Fruit fly (Drosophila melanogaster): ENCODE results near the gene CG7886.

Gene CG7886

dm6 chr3R:14626781-14627180 is 15.6 kb downstream of the CG7886 start:
- peak; percentile 51 for TF ChIP-seq svp (GFP tag)
- TF ChIP-seq net (GFP tag; optimal IDR thresholded peaks at IDR 0.05): no peak

DNA sequence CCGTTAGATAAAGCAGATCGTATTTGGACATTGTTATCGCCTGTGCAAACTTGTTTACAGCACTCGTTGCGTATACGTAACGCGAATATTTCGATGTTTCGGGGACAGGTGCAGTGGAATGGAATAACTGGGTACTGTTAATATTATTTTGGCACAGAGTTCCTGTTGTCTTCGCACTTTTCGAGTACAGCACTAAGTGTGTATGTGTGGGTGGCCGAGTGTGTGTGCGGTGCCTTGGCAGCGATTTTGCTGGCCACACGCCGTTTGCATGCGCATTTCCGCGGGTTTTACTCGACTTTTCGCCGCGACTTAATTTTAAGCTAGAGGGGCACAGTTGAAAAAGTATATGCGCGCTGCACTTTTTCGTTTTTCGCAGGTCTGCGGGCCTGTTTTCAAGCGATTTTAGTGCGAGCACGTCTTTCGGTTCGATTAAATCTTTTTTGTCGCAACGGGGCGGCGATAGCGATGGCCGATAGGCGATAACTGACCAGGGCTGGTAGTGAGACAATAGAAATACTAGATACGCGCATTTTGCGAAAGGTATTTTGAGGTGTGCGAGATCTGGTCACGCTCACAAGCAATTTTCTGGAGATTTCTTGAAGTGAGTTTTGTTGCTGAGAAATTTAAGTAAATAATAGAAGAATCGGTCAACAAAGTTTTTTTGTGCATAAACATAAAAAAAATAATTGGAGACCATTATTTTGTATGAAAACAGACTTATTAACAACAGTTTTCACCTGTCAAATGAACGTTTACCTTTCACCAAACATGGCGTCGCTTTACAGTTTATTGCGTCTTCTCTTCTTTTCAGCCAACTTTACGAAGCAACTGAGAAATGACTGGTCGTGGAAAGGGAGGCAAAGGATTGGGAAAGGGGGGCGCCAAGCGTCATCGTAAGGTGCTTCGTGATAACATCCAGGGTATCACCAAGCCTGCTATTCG is 16.9 kb downstream of the CG7886 start, which contains the start of the genes put and His4r:
Gene put (minus strand): TSS at position 489 of the 942 bp plus-strand sequence.
Gene His4r (plus strand): TSS at position 541 of the 942 bp plus-strand sequence.
- TF ChIP-seq cyc (GFP tag; optimal IDR thresholded peaks at IDR 0.05): peak; percentile 13
- TF ChIP-seq Blimp-1 (GFP tag; optimal IDR thresholded peaks at IDR 0.05): no peak
- peak; percentile 6 for TF ChIP-seq Met (GFP tag; optimal IDR thresholded peaks at IDR 0.05)
- TF ChIP-seq Smox (GFP tag; optimal IDR thresholded peaks at IDR 0.05): no peak
- TF ChIP-seq Hr39 (GFP tag; optimal IDR thresholded peaks at IDR 0.05): no peak
- peak; percentile 3 for TF ChIP-seq CG6854 (GFP tag; optimal IDR thresholded peaks at IDR 0.05)
- TF ChIP-seq Ets21C (GFP tag; optimal IDR thresholded peaks at IDR 0.05): no peak
- TF ChIP-seq CG3919 (GFP tag; optimal IDR thresholded peaks at IDR 0.05): peak; percentile 31
- peak; percentile 61 for TF ChIP-seq Sox102F (GFP tag; optimal IDR thresholded peaks at IDR 0.05)
- TF ChIP-seq CG10631 (GFP tag; optimal IDR thresholded peaks at IDR 0.05): no peak
- peak; percentile 16 to 29 for TF ChIP-seq ss (GFP tag; optimal IDR thresholded peaks at IDR 0.05)
- TF ChIP-seq Eip75B (GFP tag; optimal IDR thresholded peaks at IDR 0.05): peak; percentile 39
- no peak for TF ChIP-seq CG1621 (tag; optimal IDR thresholded peaks at IDR 0.05)
- peak; percentile 21 for TF ChIP-seq CG3032 (tag; optimal IDR thresholded peaks at IDR 0.05)
- TF ChIP-seq dac (GFP tag; optimal IDR thresholded peaks at IDR 0.05): no peak
- peak; percentile 2 for TF ChIP-seq Ets96B (tag; optimal IDR thresholded peaks at IDR 0.05)
- peak; percentile 64 for TF ChIP-seq Sox14 (GFP tag; optimal IDR thresholded peaks at IDR 0.05)
- TF ChIP-seq eg (GFP tag; IDR thresholded peaks at IDR 0.05): 0 out of 3 replicates have a peak, but pooled peaks have one; percentile 21
- no peak for TF ChIP-seq CG11902 (GFP tag; optimal IDR thresholded peaks at IDR 0.05)
- TF ChIP-seq CG15336 (GFP tag; IDR thresholded peaks at IDR 0.05): 0 out of 2 replicates have a peak, but pooled peaks have one; percentile 34
- peak; percentile 35 for TF ChIP-seq fkh (GFP tag; optimal IDR thresholded peaks at IDR 0.05)
- TF ChIP-seq CG34406 (GFP tag; optimal IDR thresholded peaks at IDR 0.05): no peak
- TF ChIP-seq dsx (GFP tag; optimal IDR thresholded peaks at IDR 0.05; ENCODE audit: poor library complexity, severe bottlenecking): no peak
- peak; percentile 33 for TF ChIP-seq topi (GFP tag; optimal IDR thresholded peaks at IDR 0.05)
- TF ChIP-seq CG6163 (GFP tag; IDR thresholded peaks at IDR 0.05): peak; percentile 44; the same call in 2 of the 3 replicates
- TF ChIP-seq pdm3 (GFP tag; optimal IDR thresholded peaks at IDR 0.05): no peak
- no peak for TF ChIP-seq CG7368 (GFP tag; optimal IDR thresholded peaks at IDR 0.05)
- TF ChIP-seq Sox15 (GFP tag; optimal IDR thresholded peaks at IDR 0.05): no peak
- no peak for TF ChIP-seq CG6276 (GFP tag; optimal IDR thresholded peaks at IDR 0.05)
- TF ChIP-seq esn (GFP tag; optimal IDR thresholded peaks at IDR 0.05): peak; percentile 8
- no peak for TF ChIP-seq Lpt (GFP tag; optimal IDR thresholded peaks at IDR 0.05)
- peak; percentile 69 for TF ChIP-seq Eip78C (GFP tag)
- TF ChIP-seq vri (GFP tag; optimal IDR thresholded peaks at IDR 0.05): peak; percentile 20
- TF ChIP-seq spab (GFP tag; optimal IDR thresholded peaks at IDR 0.05): no peak
- peak; percentile 44 for TF ChIP-seq svp (GFP tag)

DNA sequence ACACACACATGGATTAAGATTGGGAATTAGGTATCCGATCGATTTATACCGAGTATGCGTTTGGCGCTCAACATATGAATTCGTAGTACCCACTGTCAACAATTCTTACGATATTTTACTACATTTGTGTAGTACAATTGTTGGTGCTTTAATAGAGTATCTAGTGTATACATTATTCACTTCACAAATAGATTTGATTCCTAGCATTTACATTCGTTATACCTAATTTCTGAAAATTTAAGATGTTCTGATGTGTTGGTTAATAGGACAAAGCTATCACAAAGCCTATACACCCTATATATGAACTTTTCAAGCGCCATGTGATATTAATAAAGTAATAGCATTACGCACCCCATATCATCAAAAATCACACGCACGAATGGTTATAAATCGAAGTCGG is 17.7 kb downstream of the CG7886 start:
- TF ChIP-seq Ets96B (tag; optimal IDR thresholded peaks at IDR 0.05): no peak
- TF ChIP-seq CG16779 (tag; optimal IDR thresholded peaks at IDR 0.05): no peak
- peak; percentile 4 for TF ChIP-seq CG10631 (GFP tag; optimal IDR thresholded peaks at IDR 0.05)
- TF ChIP-seq CG4318 (GFP tag; optimal IDR thresholded peaks at IDR 0.05): peak; percentile 14
- peak; percentile 2 for TF ChIP-seq Met (GFP tag; optimal IDR thresholded peaks at IDR 0.05)
- TF ChIP-seq dac (GFP tag; optimal IDR thresholded peaks at IDR 0.05): no peak
- TF ChIP-seq Sox15 (GFP tag; optimal IDR thresholded peaks at IDR 0.05): no peak
- TF ChIP-seq Eip93F (GFP tag; optimal IDR thresholded peaks at IDR 0.05): peak; percentile 5
- no peak for TF ChIP-seq Gug (GFP tag; IDR thresholded peaks at IDR 0.05)
- no peak for TF ChIP-seq CG6808 (GFP tag; optimal IDR thresholded peaks at IDR 0.05)
- TF ChIP-seq Eip78C (GFP tag): peak; percentile 51
- TF ChIP-seq CG32006 (GFP tag; optimal IDR thresholded peaks at IDR 0.05): peak; percentile 34

Data from whole organism, prepupa.